Worm (Caenorhabditis elegans): ENCODE results near the gene C05E7.3.

ce11 chrX:12907502-12907901 is 38.9 kb downstream of the C05E7.3 start, which contains the start of gene pqn-18:
- TF ChIP-seq unc-62 (GFP tag; optimal IDR thresholded peaks at IDR 0.05) (no peak), ztf-11 (tag; optimal IDR thresholded peaks at IDR 0.05) (no peak), ama-1 (optimal IDR thresholded peaks at IDR 0.05) (no peak), fkh-10 (GFP tag; optimal IDR thresholded peaks at IDR 0.05) (no peak), nhr-237 (tag; optimal IDR thresholded peaks at IDR 0.05) (no peak), aly-2 (tag; optimal IDR thresholded peaks at IDR 0.05) (no peak), jun-1 (tag; optimal IDR thresholded peaks at IDR 0.05) (no peak), pha-4 (tag; optimal IDR thresholded peaks at IDR 0.05) (peak; percentile 15)
